Worm (Caenorhabditis elegans): ENCODE results near the gene coa-7.

The coa-7 gene

DNA sequence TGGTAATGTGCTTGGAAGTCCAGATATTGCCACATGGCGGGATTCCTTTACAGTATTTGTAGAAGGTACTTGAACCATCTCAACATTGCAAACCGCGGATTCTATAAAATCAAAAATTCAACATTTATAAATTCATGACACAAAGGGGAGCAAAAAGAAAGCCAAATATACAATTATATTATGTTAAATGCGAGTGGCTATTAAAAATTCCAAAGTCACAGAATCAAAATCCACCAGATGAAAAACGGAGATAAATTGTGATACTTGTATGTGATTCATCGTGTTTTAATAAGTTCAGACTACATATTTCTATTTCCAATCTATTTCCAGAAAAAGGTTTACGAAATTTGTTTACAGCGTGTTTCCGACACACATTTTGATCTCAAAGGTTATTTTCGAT, 17.4 kb downstream of the coa-7 start, which contains the start of gene din-1:
Gene din-1, minus strand, starts transcription at position 101 of the 400 bp plus-strand sequence.
- TF ChIP-seq ztf-29 (GFP tag; IDR thresholded peaks at IDR 0.05) (no peak), ref-1 (GFP tag; conservative IDR thresholded peaks at IDR 0.05) (no peak), tab-1 (GFP tag; IDR thresholded peaks at IDR 0.05) (no peak), ztf-23 (GFP tag; IDR thresholded peaks at IDR 0.05) (no peak), flt-1 (GFP tag; IDR thresholded peaks at IDR 0.05) (no peak), klf-2 (GFP tag; conservative IDR thresholded peaks at IDR 0.05) (no peak), T22C8.4 (GFP tag; IDR thresholded peaks at IDR 0.05) (no peak), med-1 (GFP tag; optimal IDR thresholded peaks at IDR 0.05; ENCODE audit: insufficient read depth) (no peak)

DNA sequence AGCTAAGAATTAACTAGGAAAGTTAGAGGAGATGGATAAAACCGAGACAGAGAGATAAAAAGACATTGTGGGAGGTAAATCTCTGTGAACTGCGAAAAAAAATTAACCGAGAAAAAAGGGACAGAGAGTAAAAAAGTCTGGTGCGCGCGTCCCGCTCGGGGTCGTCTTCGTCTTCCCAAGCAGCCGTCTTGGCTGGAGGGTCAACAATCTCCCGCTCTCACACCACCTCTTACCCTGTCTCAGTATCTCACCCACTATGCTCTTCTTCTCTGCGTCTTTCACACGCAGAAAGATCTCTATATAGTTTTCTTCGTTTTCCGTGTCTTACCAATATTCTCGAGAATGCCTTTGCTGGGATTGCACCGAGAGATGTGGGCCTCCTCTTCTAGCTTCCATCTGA, 18.3 kb downstream of the coa-7 start:
- TF ChIP-seq ref-1 (GFP tag; conservative IDR thresholded peaks at IDR 0.05) (0 out of 2 replicates have a peak, but pooled peaks have one; percentile 6), T22C8.4 (GFP tag; IDR thresholded peaks at IDR 0.05) (no peak)

DNA sequence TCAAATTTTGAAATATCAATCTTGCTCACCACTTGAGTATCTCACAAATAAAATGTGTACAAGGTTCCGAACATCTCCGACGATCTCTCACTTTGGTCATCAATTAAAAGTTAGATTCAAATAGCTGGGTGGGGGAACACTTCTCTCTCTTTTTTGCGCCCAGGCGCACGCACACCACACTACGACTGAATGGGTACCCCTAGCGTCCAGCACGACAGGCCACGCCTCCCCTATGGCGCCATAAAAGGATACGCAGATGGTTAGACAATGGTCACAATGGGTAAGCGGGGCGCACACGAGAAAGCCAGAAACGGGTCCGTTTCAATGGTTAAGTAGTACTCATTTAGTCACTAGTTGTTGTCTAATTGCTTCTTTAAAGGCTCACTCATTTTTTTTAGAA, 21.0 kb downstream of the coa-7 start:
- TF ChIP-seq ref-1 (GFP tag; conservative IDR thresholded peaks at IDR 0.05), result no peak

DNA sequence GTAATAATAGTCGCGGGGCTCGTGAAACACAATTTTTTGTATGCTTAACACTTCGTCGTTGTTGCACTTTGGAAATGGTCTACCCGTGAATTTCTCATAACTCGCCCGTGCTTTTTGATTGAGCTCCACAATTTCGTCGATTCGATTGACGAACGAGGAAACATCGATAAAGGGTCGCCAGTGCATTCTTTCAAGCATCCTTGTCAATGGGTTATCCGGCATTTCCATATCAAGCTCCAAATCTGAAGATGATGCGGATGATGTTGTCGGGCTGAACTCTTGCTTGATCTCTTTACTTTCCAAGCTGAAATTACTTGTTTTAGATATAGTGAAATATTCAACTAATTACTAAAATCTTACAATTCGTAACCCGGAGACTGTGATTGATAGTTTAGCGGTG, 23.0 kb downstream of the coa-7 start:
- TF ChIP-seq ztf-23 (GFP tag; IDR thresholded peaks at IDR 0.05) (no peak), cog-1 (tag; optimal IDR thresholded peaks at IDR 0.05) (no peak), med-1 (GFP tag; optimal IDR thresholded peaks at IDR 0.05; ENCODE audit: insufficient read depth) (no peak), tab-1 (GFP tag; IDR thresholded peaks at IDR 0.05) (no peak), flt-1 (GFP tag; IDR thresholded peaks at IDR 0.05) (no peak)

DNA sequence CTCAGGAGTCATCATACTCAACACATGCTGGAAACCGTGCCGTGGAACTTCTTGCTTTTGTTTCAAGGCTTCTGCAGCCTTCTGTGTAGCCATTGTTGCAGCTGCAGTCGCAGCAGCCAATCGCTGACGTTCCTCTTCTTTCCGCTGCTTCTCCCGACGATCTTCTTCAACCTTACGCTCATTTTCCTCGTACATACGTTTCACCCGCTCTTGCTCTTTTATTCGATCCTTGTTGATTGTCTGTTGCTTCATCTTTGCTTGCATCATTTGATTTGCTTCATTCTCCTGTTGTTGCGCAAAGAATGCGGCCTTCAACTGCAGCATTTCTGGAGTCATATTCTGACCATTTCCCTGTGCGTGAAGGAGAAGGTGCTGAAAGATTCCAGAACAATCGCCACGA, 28.3 kb downstream of the coa-7 start:
- no peak for TF ChIP-seq ref-1 (GFP tag; conservative IDR thresholded peaks at IDR 0.05)
- TF ChIP-seq flt-1 (GFP tag; IDR thresholded peaks at IDR 0.05), result no peak
- TF ChIP-seq klf-2 (GFP tag; conservative IDR thresholded peaks at IDR 0.05), result no peak
- TF ChIP-seq ztf-29 (GFP tag; IDR thresholded peaks at IDR 0.05), result no peak
- no peak for TF ChIP-seq med-1 (GFP tag; optimal IDR thresholded peaks at IDR 0.05; ENCODE audit: insufficient read depth)
- TF ChIP-seq tab-1 (GFP tag; IDR thresholded peaks at IDR 0.05), result no peak
- TF ChIP-seq ztf-23 (GFP tag; IDR thresholded peaks at IDR 0.05), result no peak
- no peak for TF ChIP-seq cog-1 (tag; optimal IDR thresholded peaks at IDR 0.05)
- no peak for TF ChIP-seq T22C8.4 (GFP tag; IDR thresholded peaks at IDR 0.05)

DNA sequence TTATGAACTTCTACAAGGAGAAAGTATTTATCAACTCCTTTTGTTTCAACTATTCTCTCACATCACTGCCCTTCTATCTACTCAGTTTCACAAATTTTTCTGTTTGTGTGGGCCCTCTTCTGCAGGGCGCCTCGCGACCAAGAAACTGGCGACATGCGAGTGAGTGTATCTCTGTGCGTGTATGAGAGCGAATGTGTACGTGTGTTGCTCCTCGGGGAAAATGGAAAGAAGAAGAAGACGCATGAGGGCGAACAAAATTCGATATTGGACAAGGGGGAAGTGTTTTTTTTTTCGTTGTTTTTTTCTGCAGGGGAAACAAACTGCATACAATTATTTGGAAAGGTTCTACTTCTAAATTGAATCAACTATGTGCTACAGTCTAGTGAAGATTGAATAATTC, 29.4 kb downstream of the coa-7 start:
- TF ChIP-seq cog-1 (tag; optimal IDR thresholded peaks at IDR 0.05) (no peak), ref-1 (GFP tag; conservative IDR thresholded peaks at IDR 0.05) (no peak), klf-2 (GFP tag; conservative IDR thresholded peaks at IDR 0.05) (no peak), T22C8.4 (GFP tag; IDR thresholded peaks at IDR 0.05) (no peak), med-1 (GFP tag; optimal IDR thresholded peaks at IDR 0.05; ENCODE audit: insufficient read depth) (no peak)

DNA sequence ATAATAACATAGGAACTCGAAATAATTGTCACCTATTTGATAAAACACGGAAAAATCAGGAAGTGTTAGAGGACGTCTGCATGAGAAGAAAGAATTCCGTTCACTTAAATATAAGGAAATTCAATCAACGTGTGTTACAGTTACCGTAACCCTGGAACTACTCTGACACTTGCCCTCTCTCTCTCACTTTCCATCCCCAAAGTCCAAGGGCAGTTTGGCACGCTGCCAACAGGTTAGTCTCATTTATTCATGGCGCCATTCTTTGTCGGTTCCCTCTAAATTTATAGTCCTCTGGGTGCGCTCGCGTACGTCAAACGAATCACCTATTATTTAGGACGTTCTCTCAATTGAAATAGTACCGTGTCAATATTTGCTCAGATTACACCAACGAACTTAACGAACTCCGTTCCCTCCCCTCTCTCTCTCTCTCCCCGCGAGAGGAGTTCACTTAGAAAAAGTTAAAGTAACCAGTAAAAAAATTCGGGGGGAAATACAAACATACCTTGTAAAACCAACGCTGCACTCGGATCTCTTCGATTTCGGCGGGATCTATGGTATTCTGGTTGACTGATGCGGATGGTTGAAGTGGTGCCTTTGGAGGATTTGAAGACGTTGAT, 30.2 kb downstream of the coa-7 start:
- TF ChIP-seq med-1 (GFP tag; optimal IDR thresholded peaks at IDR 0.05; ENCODE audit: insufficient read depth) (no peak), ztf-23 (GFP tag; IDR thresholded peaks at IDR 0.05) (no peak), cog-1 (tag; optimal IDR thresholded peaks at IDR 0.05) (no peak), T22C8.4 (GFP tag; IDR thresholded peaks at IDR 0.05) (no peak), klf-2 (GFP tag; conservative IDR thresholded peaks at IDR 0.05) (no peak), flt-1 (GFP tag; IDR thresholded peaks at IDR 0.05) (no peak), ref-1 (GFP tag; conservative IDR thresholded peaks at IDR 0.05) (no peak), ztf-29 (GFP tag; IDR thresholded peaks at IDR 0.05) (no peak), tab-1 (GFP tag; IDR thresholded peaks at IDR 0.05) (no peak)

DNA sequence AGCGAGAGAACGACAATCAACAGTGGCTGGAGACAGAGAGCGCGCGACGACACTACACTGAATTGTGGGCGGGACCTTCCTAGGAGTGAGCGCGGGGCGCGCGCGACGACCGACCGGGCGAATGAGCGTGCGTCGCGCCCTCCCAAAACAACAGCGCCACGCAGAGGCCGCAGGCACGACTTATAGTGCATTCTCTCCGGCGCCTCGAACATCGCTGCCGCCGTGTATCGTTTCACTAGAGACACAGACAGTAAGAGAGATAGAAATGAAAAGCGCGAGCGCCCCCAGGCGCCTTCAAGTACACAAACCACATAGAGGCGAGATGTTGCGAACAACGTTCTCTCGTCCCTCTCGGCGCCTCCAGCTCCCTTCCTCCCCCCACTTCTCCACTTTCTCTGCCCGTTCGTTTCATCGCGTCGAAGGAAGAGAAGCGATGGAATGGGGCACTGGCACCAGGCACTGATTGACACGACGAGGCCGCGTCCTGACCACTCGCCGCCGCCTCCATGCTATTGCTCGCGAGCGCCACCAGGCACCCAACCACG, 31.0 kb downstream of the coa-7 start:
- TF ChIP-seq T22C8.4 (GFP tag; IDR thresholded peaks at IDR 0.05) (no peak), ztf-23 (GFP tag; IDR thresholded peaks at IDR 0.05) (no peak), flt-1 (GFP tag; IDR thresholded peaks at IDR 0.05) (peak; percentile 33; the same call in 1 of the 2 replicates), ref-1 (GFP tag; conservative IDR thresholded peaks at IDR 0.05) (no peak), klf-2 (GFP tag; conservative IDR thresholded peaks at IDR 0.05) (no peak)

DNA sequence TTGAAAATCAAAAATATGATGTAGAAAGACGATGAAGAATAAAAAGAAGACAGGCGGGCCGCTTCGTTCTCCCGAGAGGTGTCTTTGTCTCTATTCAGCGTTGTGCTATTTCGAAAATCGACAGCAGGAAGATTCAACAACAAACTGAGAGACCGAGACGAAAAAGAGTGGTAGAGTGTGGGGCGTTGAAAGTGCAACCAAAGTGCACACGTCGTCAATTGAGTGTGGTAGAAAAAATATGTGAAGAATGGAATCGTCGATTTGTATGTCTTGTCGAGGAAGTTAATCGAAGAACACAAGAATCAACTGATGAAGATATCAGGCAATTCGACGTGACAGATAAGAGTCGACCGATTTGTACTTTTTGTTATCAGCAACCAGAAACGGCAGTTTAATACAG, 31.8 kb downstream of the coa-7 start:
- no peak for TF ChIP-seq ztf-29 (GFP tag; IDR thresholded peaks at IDR 0.05)
- TF ChIP-seq tab-1 (GFP tag; IDR thresholded peaks at IDR 0.05), result no peak
- no peak for TF ChIP-seq klf-2 (GFP tag; conservative IDR thresholded peaks at IDR 0.05)
- no peak for TF ChIP-seq med-1 (GFP tag; optimal IDR thresholded peaks at IDR 0.05; ENCODE audit: insufficient read depth)
- TF ChIP-seq T22C8.4 (GFP tag; IDR thresholded peaks at IDR 0.05), result no peak
- no peak for TF ChIP-seq flt-1 (GFP tag; IDR thresholded peaks at IDR 0.05)
- TF ChIP-seq ref-1 (GFP tag; conservative IDR thresholded peaks at IDR 0.05), result no peak
- no peak for TF ChIP-seq cog-1 (tag; optimal IDR thresholded peaks at IDR 0.05)
- no peak for TF ChIP-seq ztf-23 (GFP tag; IDR thresholded peaks at IDR 0.05)

DNA sequence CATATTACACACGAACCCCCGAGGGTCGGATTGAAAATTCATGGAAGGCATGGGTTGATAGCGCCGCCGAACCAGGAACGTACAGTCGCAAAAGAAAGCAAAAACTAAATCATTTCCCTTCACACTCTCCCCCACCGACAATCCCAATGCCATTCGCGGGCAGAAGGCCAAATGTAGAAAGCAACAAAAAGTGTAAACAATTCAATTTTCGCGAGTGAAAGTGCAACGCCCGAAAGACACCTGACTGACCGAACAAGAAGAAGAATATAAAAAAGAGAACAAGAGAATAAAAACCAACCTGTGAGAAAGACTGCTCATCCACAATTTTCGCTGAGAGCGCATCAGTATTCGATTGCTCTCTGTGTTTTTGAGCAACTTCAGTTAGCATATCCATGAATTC, 33.2 kb downstream of the coa-7 start:
- peak; percentile 29; the same call in 1 of the 2 replicates for TF ChIP-seq flt-1 (GFP tag; IDR thresholded peaks at IDR 0.05)
- no peak for TF ChIP-seq med-1 (GFP tag; optimal IDR thresholded peaks at IDR 0.05; ENCODE audit: insufficient read depth)

DNA sequence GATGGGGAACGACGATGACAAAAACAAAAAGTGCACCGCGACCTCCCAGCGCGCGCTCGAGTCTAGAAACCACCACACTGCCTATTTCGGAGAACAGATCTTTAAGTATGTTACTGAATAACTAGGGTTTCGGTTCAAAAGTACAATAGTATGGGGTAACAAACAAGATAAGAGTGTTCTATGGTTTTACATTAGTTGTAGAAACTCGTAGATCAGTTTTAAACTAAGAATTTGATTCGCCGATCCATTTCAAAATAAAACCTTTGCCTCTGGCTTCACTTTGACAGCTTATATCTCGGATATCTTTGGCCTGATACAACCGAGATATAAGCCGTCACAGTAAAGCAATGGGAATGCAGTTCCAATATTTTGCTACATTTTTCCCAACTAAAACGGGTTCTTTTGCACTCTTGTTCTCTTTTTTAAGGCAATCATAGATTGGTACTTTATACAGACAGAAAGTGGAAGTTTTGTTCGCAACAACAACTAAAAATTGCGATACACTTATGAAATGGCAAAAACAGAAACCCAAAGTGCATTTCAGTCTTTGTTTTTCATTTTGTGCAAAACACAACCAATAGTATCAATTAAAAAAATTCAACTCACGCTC, 34.5 kb downstream of the coa-7 start:
- no peak for TF ChIP-seq ref-1 (GFP tag; conservative IDR thresholded peaks at IDR 0.05)
- 0 out of 2 replicates have a peak, but pooled peaks have one; percentile 21 for TF ChIP-seq ztf-23 (GFP tag; IDR thresholded peaks at IDR 0.05)
